Worm (Caenorhabditis elegans) whole organism, midembryonic: Measurements from ENCODE around the gene snt-1.

Source experiments
- T22C8.4 ChIP-seq: fragments of 200-800 bp; sonication (Bioruptor generic); IDR thresholded peaks from 2 replicates; pipeline ENCODE4 v1.3.6; 2022; ENCODE audit warnings: missing genetic modification characterization, missing compliant biosample characterization
- cog-1 ChIP-seq: sonication (generic microtip); optimal IDR thresholded peaks from 2 replicates; lab custom pipeline; 2016; ENCODE audit warnings: missing genetic modification characterization, missing compliant biosample characterization
- flt-1 ChIP-seq: fragments of 200-800 bp; sonication (Bioruptor generic); IDR thresholded peaks from 2 replicates; pipeline ENCODE4 v1.3.6; 2022; ENCODE audit warnings: missing genetic modification characterization, missing compliant biosample characterization
- klf-2 ChIP-seq: fragments of 200-800 bp; sonication (Bioruptor generic); conservative IDR thresholded peaks from 2 replicates; pipeline ENCODE4 v1.3.6; 2022; ENCODE audit warnings: missing genetic modification reagents, missing genetic modification characterization, missing compliant biosample characterization
- med-1 ChIP-seq: sonication (generic microtip); optimal IDR thresholded peaks from 2 replicates; lab custom pipeline; 2017; ENCODE audit warnings: missing genetic modification characterization, mild to moderate bottlenecking, missing compliant biosample characterization, antibody characterized with exemption, missing genetic modification reagents; ENCODE audit not compliant: insufficient read depth
- ref-1 ChIP-seq: fragments of 200-800 bp; sonication (Bioruptor generic); conservative IDR thresholded peaks from 2 replicates; pipeline ENCODE4 v1.3.6; 2022; ENCODE audit warnings: missing genetic modification reagents, missing genetic modification characterization, missing compliant biosample characterization
- tab-1 ChIP-seq: fragments of 200-800 bp; sonication (Bioruptor generic); IDR thresholded peaks from 2 replicates; pipeline ENCODE4 v1.3.6; 2022; ENCODE audit warnings: missing genetic modification characterization, missing compliant biosample characterization
- ztf-23 ChIP-seq: fragments of 200-800 bp; sonication (Bioruptor generic); IDR thresholded peaks from 2 replicates; pipeline ENCODE4 v1.3.6; 2022; ENCODE audit warnings: missing genetic modification reagents, missing genetic modification characterization, missing compliant biosample characterization

- TF ChIP-seq klf-2 (GFP tag; lab: Robert Waterston, UW) (no peak), flt-1 (GFP tag; lab: Robert Waterston, UW) (no peak), tab-1 (GFP tag; lab: Robert Waterston, UW) (no peak), T22C8.4 (GFP tag; lab: Robert Waterston, UW) (no peak), ztf-23 (GFP tag; lab: Robert Waterston, UW) (no peak), cog-1 (tag; lab: Kevin White, UChicago) (peak; percentile 13), med-1 (GFP tag; lab: Kevin White, UChicago) (no peak), ref-1 (GFP tag; lab: Robert Waterston, UW) (no peak)
These were observed 27.6 kb downstream of the snt-1 start for ce11 chrII:6838270-6838878.
